Fruit fly (Drosophila melanogaster) Kc167 (cell line): ENCODE measurements around the gene CG33271.

ENCODE experiments used
- h ChIP-seq: fragments of >200 bp; optimal IDR thresholded peaks from 3 replicates; lab custom pipeline; 2018; ENCODE audit warnings: missing external identifiers
- ttk ChIP-seq: sonication (Bioruptor generic); optimal IDR thresholded peaks from 2 replicates; lab custom pipeline; 2017; ENCODE audit warnings: missing external identifiers

dm6 chr3L:11609835-11610234 lies 32.5 kb upstream of the CG33271 start, which contains the start of gene CG42832:
- no peak for TF ChIP-seq h
- TF ChIP-seq ttk (lab: Kevin White, UChicago) = no peak
